Fruit fly (Drosophila melanogaster) whole organism, embryonic: ENCODE data around the gene cbt.

ENCODE experiments used
- Asciz ChIP-seq: fragments of 200-800 bp; sonication (Bioruptor generic); optimal IDR thresholded peaks from 2 replicates; lab custom pipeline; 2017; ENCODE audit warnings: missing biosample characterization, mild to moderate bottlenecking, missing genetic modification characterization, missing genetic modification reagents
- B-H2 ChIP-seq: fragments of 200-800 bp; sonication (Bioruptor generic); optimal IDR thresholded peaks from 2 replicates; lab custom pipeline; 2018; ENCODE audit warnings: missing biosample characterization, mild to moderate bottlenecking, missing genetic modification characterization
- CG11504 ChIP-seq: fragments of 200-800 bp; sonication (Bioruptor generic); optimal IDR thresholded peaks from 3 replicates; lab custom pipeline; 2019; ENCODE audit warnings: missing biosample characterization, mild to moderate bottlenecking, missing genetic modification characterization, moderate library complexity
- CG12104 ChIP-seq: fragments of 200-800 bp; sonication (Bioruptor generic); optimal IDR thresholded peaks from 3 replicates; lab custom pipeline; 2016; ENCODE audit warnings: missing biosample characterization, missing genetic modification characterization
- CG12219 ChIP-seq: fragments of 200-800 bp; sonication (Bioruptor generic); optimal IDR thresholded peaks from 3 replicates; lab custom pipeline; 2018; ENCODE audit warnings: missing biosample characterization, mild to moderate bottlenecking, missing genetic modification characterization
- CG1233 ChIP-seq: fragments of 200-800 bp; sonication (Bioruptor generic); optimal IDR thresholded peaks from 4 replicates; lab custom pipeline; 2018; ENCODE audit warnings: missing biosample characterization, mild to moderate bottlenecking, missing genetic modification characterization
- CG1603 ChIP-seq: fragments of 200-800 bp; sonication (Bioruptor generic); optimal IDR thresholded peaks from 2 replicates; lab custom pipeline; 2019; ENCODE audit warnings: missing biosample characterization, mild to moderate bottlenecking, missing genetic modification characterization, moderate library complexity
- CG1647 ChIP-seq: fragments of 200-800 bp; sonication (Bioruptor generic); optimal IDR thresholded peaks from 3 replicates; lab custom pipeline; 2016; ENCODE audit warnings: missing biosample characterization, missing genetic modification characterization
- CG17568 ChIP-seq: fragments of 200-800 bp; sonication (Bioruptor generic); optimal IDR thresholded peaks from 2 replicates; lab custom pipeline; 2018; ENCODE audit warnings: missing biosample characterization, mild to moderate bottlenecking, missing genetic modification characterization, moderate library complexity
- CG18619 ChIP-seq: fragments of 200-800 bp; sonication (Bioruptor generic); optimal IDR thresholded peaks from 3 replicates; lab custom pipeline; 2017; ENCODE audit warnings: missing biosample characterization, mild to moderate bottlenecking, missing genetic modification characterization
- CG2120 ChIP-seq: fragments of 200-800 bp; sonication (Bioruptor generic); optimal IDR thresholded peaks from 3 replicates; lab custom pipeline; 2016; ENCODE audit warnings: missing biosample characterization, missing genetic modification characterization
- CG30403 ChIP-seq: fragments of 200-800 bp; sonication (Bioruptor generic); optimal IDR thresholded peaks from 3 replicates; lab custom pipeline; 2016; ENCODE audit warnings: missing biosample characterization, missing genetic modification characterization
- CG3163 ChIP-seq: fragments of 200-800 bp; sonication (Bioruptor generic); optimal IDR thresholded peaks from 3 replicates; lab custom pipeline; 2016; ENCODE audit warnings: missing biosample characterization, missing genetic modification characterization
- CG4617 ChIP-seq: fragments of 200-800 bp; sonication (Bioruptor generic); optimal IDR thresholded peaks from 3 replicates; lab custom pipeline; 2016; ENCODE audit warnings: missing biosample characterization, missing genetic modification characterization, borderline replicate concordance
- CG6254 ChIP-seq: fragments of 200-800 bp; sonication (Bioruptor generic); optimal IDR thresholded peaks from 3 replicates; lab custom pipeline; 2017; ENCODE audit warnings: mild to moderate bottlenecking, missing biosample characterization, missing genetic modification reagents, missing genetic modification characterization
- CG6765 ChIP-seq: fragments of 200-800 bp; sonication (Bioruptor generic); optimal IDR thresholded peaks from 3 replicates; lab custom pipeline; 2017; ENCODE audit warnings: missing biosample characterization, mild to moderate bottlenecking, missing genetic modification characterization
- CG7987 ChIP-seq: fragments of 200-800 bp; sonication (Bioruptor generic); optimal IDR thresholded peaks from 2 replicates; lab custom pipeline; 2018; ENCODE audit warnings: missing biosample characterization, mild to moderate bottlenecking, missing genetic modification characterization, moderate library complexity
- Chrac-16 ChIP-seq: fragments of 200-800 bp; sonication (Bioruptor generic); optimal IDR thresholded peaks from 3 replicates; lab custom pipeline; 2016; ENCODE audit warnings: missing biosample characterization, missing genetic modification characterization
- CrebB ChIP-seq: fragments of 200-800 bp; sonication (Bioruptor generic); optimal IDR thresholded peaks from 3 replicates; lab custom pipeline; 2018; ENCODE audit warnings: missing biosample characterization, mild to moderate bottlenecking, missing genetic modification characterization
- D19A ChIP-seq: fragments of 200-800 bp; optimal IDR thresholded peaks from 3 replicates; lab custom pipeline; 2019; ENCODE audit warnings: missing biosample characterization, mild to moderate bottlenecking, missing genetic modification characterization, moderate library complexity
- Deaf1 ChIP-seq: fragments of 200-800 bp; optimal IDR thresholded peaks from 3 replicates; lab custom pipeline; 2019; ENCODE audit warnings: missing biosample characterization, mild to moderate bottlenecking, missing genetic modification characterization, moderate library complexity
- Dp ChIP-seq: fragments of 200-800 bp; sonication (Bioruptor generic); optimal IDR thresholded peaks from 2 replicates; lab custom pipeline; 2018; ENCODE audit warnings: missing biosample characterization, mild to moderate bottlenecking, missing genetic modification characterization, moderate library complexity
- H2.0 ChIP-seq: fragments of 200-800 bp; sonication (Bioruptor generic); IDR thresholded peaks from 2 replicates; pipeline ENCODE4 v1.3.6; 2022; ENCODE audit warnings: missing biosample characterization, missing genetic modification characterization
- Hr51 ChIP-seq, 2 experiments: fragments of 200-800 bp; sonication (Bioruptor generic); optimal IDR thresholded peaks; 2 replicates in 1 of 2; 3 replicates in 1 of 2; lab custom pipeline; 2016 to 2018; ENCODE audit warnings: missing biosample characterization in 2 of 2, missing genetic modification characterization in 2 of 2, mild to moderate bottlenecking in 1 of 2, moderate library complexity in 1 of 2
- Lhr ChIP-seq: fragments of 200-800 bp; sonication (Bioruptor generic); optimal IDR thresholded peaks from 3 replicates; lab custom pipeline; 2017; ENCODE audit warnings: mild to moderate bottlenecking, missing biosample characterization, missing genetic modification reagents, missing genetic modification characterization
- Meics ChIP-seq: fragments of 200-800 bp; sonication (Bioruptor generic); optimal IDR thresholded peaks from 2 replicates; lab custom pipeline; 2017; ENCODE audit warnings: missing biosample characterization, mild to moderate bottlenecking, missing genetic modification characterization
- Rx ChIP-seq: fragments of 200-800 bp; sonication (Bioruptor generic); IDR thresholded peaks from 2 replicates; pipeline ENCODE4 v1.3.6; 2022; ENCODE audit warnings: missing biosample characterization, missing genetic modification characterization
- Sin3A ChIP-seq: fragments of >200 bp; optimal IDR thresholded peaks from 2 replicates; lab custom pipeline; 2018
- TFAM ChIP-seq: fragments of 200-800 bp; sonication (Bioruptor generic); optimal IDR thresholded peaks from 2 replicates; lab custom pipeline; 2017; ENCODE audit warnings: missing biosample characterization, missing genetic modification characterization, inconsistent platforms
- ash1 ChIP-seq: fragments of 200-800 bp; sonication (Bioruptor generic); optimal IDR thresholded peaks from 2 replicates; lab custom pipeline; 2018; ENCODE audit warnings: missing biosample characterization, mild to moderate bottlenecking, missing genetic modification characterization
- bcd ChIP-seq: fragments of 200-800 bp; sonication (Bioruptor generic); optimal IDR thresholded peaks from 2 replicates; lab custom pipeline; 2017; ENCODE audit warnings: missing biosample characterization, mild to moderate bottlenecking, missing genetic modification characterization
- bigmax ChIP-seq: fragments of 200-800 bp; sonication (Bioruptor generic); optimal IDR thresholded peaks from 2 replicates; lab custom pipeline; 2018; ENCODE audit warnings: missing biosample characterization, mild to moderate bottlenecking, missing genetic modification characterization
- cad ChIP-seq: fragments of >200 bp; optimal IDR thresholded peaks from 2 replicates; lab custom pipeline; 2017; ENCODE audit warnings: missing biosample characterization, missing genetic modification characterization
- corto ChIP-seq: fragments of 200-800 bp; sonication (Bioruptor generic); optimal IDR thresholded peaks from 2 replicates; lab custom pipeline; 2016; ENCODE audit warnings: missing biosample characterization, mild to moderate bottlenecking, missing genetic modification characterization, moderate library complexity
- disco-r ChIP-seq: fragments of 200-800 bp; sonication (Bioruptor generic); optimal IDR thresholded peaks from 2 replicates; lab custom pipeline; 2016; ENCODE audit warnings: missing biosample characterization, missing genetic modification characterization
- exex ChIP-seq: fragments of 200-800 bp; sonication (Bioruptor generic); optimal IDR thresholded peaks from 4 replicates; lab custom pipeline; 2018; ENCODE audit warnings: missing biosample characterization, mild to moderate bottlenecking, missing genetic modification characterization, moderate library complexity
- eyg ChIP-seq: fragments of 200-800 bp; sonication (Bioruptor generic); optimal IDR thresholded peaks from 3 replicates; lab custom pipeline; 2016; ENCODE audit warnings: missing biosample characterization, missing genetic modification characterization
- fd64A ChIP-seq: fragments of 200-800 bp; sonication (Bioruptor generic); optimal IDR thresholded peaks from 3 replicates; lab custom pipeline; 2018; ENCODE audit warnings: missing biosample characterization, mild to moderate bottlenecking, missing genetic modification characterization
- fd96Cb ChIP-seq: fragments of 200-800 bp; sonication (Bioruptor generic); optimal IDR thresholded peaks from 2 replicates; lab custom pipeline; 2018; ENCODE audit warnings: missing biosample characterization, mild to moderate bottlenecking, missing genetic modification characterization, moderate library complexity
- gcm ChIP-seq: fragments of 200-800 bp; sonication (Bioruptor generic); optimal IDR thresholded peaks from 2 replicates; lab custom pipeline; 2019; ENCODE audit warnings: missing biosample characterization, mild to moderate bottlenecking, missing genetic modification characterization, moderate library complexity
- gt ChIP-seq: fragments of 200-800 bp; sonication (Bioruptor generic); IDR thresholded peaks from 2 replicates; pipeline ENCODE4 v1.3.6; 2022; ENCODE audit warnings: missing biosample characterization, missing genetic modification characterization
- hbn ChIP-seq: fragments of 200-800 bp; sonication (Bioruptor generic); IDR thresholded peaks from 2 replicates; pipeline ENCODE4 v1.3.6; 2022; ENCODE audit warnings: missing biosample characterization, missing genetic modification characterization; ENCODE audit not compliant: partially characterized antibody
- odd ChIP-seq: fragments of 200-800 bp; sonication (Bioruptor generic); optimal IDR thresholded peaks from 2 replicates; lab custom pipeline; 2017; ENCODE audit warnings: missing biosample characterization, mild to moderate bottlenecking, missing genetic modification characterization
- p53 ChIP-seq: fragments of 200-800 bp; sonication (Bioruptor generic); optimal IDR thresholded peaks from 2 replicates; lab custom pipeline; 2016; ENCODE audit warnings: missing biosample characterization, missing genetic modification characterization
- repo ChIP-seq: fragments of 200-800 bp; sonication (Bioruptor generic); optimal IDR thresholded peaks from 2 replicates; lab custom pipeline; 2016; ENCODE audit warnings: missing biosample characterization, missing genetic modification characterization
- slbo ChIP-seq: fragments of 200-800 bp; sonication (Bioruptor generic); IDR thresholded peaks from 2 replicates; pipeline ENCODE4 v1.3.6; 2022; ENCODE audit warnings: missing biosample characterization, missing genetic modification characterization
- sob ChIP-seq: fragments of 200-800 bp; sonication (Bioruptor generic); IDR thresholded peaks from 2 replicates; pipeline ENCODE4 v1.3.6; 2022; ENCODE audit warnings: missing biosample characterization, missing genetic modification characterization
- twi ChIP-seq: fragments of 200-800 bp; optimal IDR thresholded peaks from 2 replicates; lab custom pipeline; 2019; ENCODE audit warnings: missing biosample characterization, mild to moderate bottlenecking, missing genetic modification characterization, moderate library complexity
- zen ChIP-seq: fragments of 200-800 bp; sonication (Bioruptor generic); optimal IDR thresholded peaks from 3 replicates; lab custom pipeline; 2018; ENCODE audit warnings: missing biosample characterization, mild to moderate bottlenecking, missing genetic modification characterization, moderate library complexity

Gene cbt

dm6 chr2L:479483-480195, at the start of gene cbt (continued):
- peak; percentile 89 for TF ChIP-seq exex (tag; lab: Kevin White, UChicago)
- TF ChIP-seq p53 (GFP tag; lab: Kevin White, UChicago), result peak; percentile 96
- TF ChIP-seq fd64A, result peak; percentile 90
- peak; percentile 53 for TF ChIP-seq bigmax (GFP tag; lab: Kevin White, UChicago)
- TF ChIP-seq B-H2 (GFP tag; lab: Kevin White, UChicago), result peak; percentile 95
- TF ChIP-seq Rx (GFP tag; lab: Robert Waterston, UW), result no peak
- TF ChIP-seq CG7987 (GFP tag; lab: Kevin White, UChicago), result peak; percentile 80
- TF ChIP-seq slbo (GFP tag; lab: Robert Waterston, UW), result no peak
- TF ChIP-seq repo, result peak; percentile 98
- TF ChIP-seq CG12104 (GFP tag; lab: Kevin White, UChicago), result peak; percentile 94
- TF ChIP-seq CG1233 (GFP tag; lab: Kevin White, UChicago), result peak; percentile 96
- TF ChIP-seq Chrac-16 (GFP tag; lab: Kevin White, UChicago), result peak; percentile 98
- peak; percentile 89 for TF ChIP-seq Deaf1
- TF ChIP-seq gt (GFP tag; lab: Robert Waterston, UW), result no peak
- peak; percentile 98 for TF ChIP-seq gcm (GFP tag; lab: Kevin White, UChicago)
- peak; percentile 97 for TF ChIP-seq eyg (GFP tag; lab: Kevin White, UChicago)
- TF ChIP-seq CG6765, result peak; percentile 96
- peak; percentile 99 for TF ChIP-seq CG2120 (GFP tag; lab: Kevin White, UChicago)
- TF ChIP-seq ash1 (GFP tag; lab: Kevin White, UChicago), result peak; percentile 93
- peak; percentile 98 for TF ChIP-seq CG12219
- TF ChIP-seq Asciz, result peak; percentile 97
- peak; percentile 94 for TF ChIP-seq D19A (tag; lab: Kevin White, UChicago)
- TF ChIP-seq fd96Cb, result peak; percentile 97
- TF ChIP-seq cad (GFP tag; lab: Kevin White, UChicago), result no peak
- peak; percentile 86 for TF ChIP-seq CG3163
- TF ChIP-seq Sin3A (lab: Kevin White, UChicago), result no peak
- TF ChIP-seq CG17568 (GFP tag; lab: Kevin White, UChicago), result peak; percentile 96
- peak; percentile 96 to 98 for TF ChIP-seq Hr51 (GFP tag; optimal IDR thresholded peaks at IDR 0.05; lab: Kevin White, UChicago)
- TF ChIP-seq CG18619 (GFP tag; lab: Kevin White, UChicago), result peak; percentile 96
- no peak for TF ChIP-seq sob (GFP tag; lab: Robert Waterston, UW)
- TF ChIP-seq odd (GFP tag; lab: Kevin White, UChicago), result peak; percentile 96
- TF ChIP-seq hbn, result no peak
- TF ChIP-seq CG6254 (GFP tag; lab: Kevin White, UChicago), result peak; percentile 94
- TF ChIP-seq CG4617 (GFP tag; lab: Kevin White, UChicago), result peak; percentile 97
- peak; percentile 96 for TF ChIP-seq CG11504
- peak; percentile 96 for TF ChIP-seq disco-r
- peak; percentile 17 for TF ChIP-seq Dp (GFP tag; lab: Kevin White, UChicago)
- TF ChIP-seq twi (tag; lab: Kevin White, UChicago), result peak; percentile 89
- peak; percentile 86 for TF ChIP-seq corto (GFP tag; lab: Kevin White, UChicago)
- TF ChIP-seq bcd (GFP tag; lab: Kevin White, UChicago), result peak; percentile 97
- peak; percentile 98 for TF ChIP-seq CG1603 (tag; lab: Kevin White, UChicago)
- peak; percentile 96 for TF ChIP-seq CrebB (tag; lab: Kevin White, UChicago)
- TF ChIP-seq CG30403, result peak; percentile 98
- peak; percentile 85 for TF ChIP-seq Lhr (GFP tag; lab: Kevin White, UChicago)
- TF ChIP-seq TFAM (GFP tag; lab: Kevin White, UChicago), result peak; percentile 84
- TF ChIP-seq zen, result peak; percentile 94
- TF ChIP-seq Meics, result peak; percentile 98
- no peak for TF ChIP-seq H2.0 (GFP tag; lab: Robert Waterston, UW)
- TF ChIP-seq CG1647 (GFP tag; lab: Kevin White, UChicago), result peak; percentile 96
